Fruit fly (Drosophila melanogaster) whole organism, embryonic: ENCODE data around the gene raw.
A peak's percentile ranks its signal among the peaks of the same experiment; 100 is the strongest.

Source experiments
- Asciz ChIP-seq: fragments of 200-800 bp; sonication (Bioruptor generic); optimal IDR thresholded peaks from 2 replicates; lab custom pipeline; 2017; ENCODE audit warnings: missing biosample characterization, mild to moderate bottlenecking, missing genetic modification characterization, missing genetic modification reagents
- B-H1 ChIP-seq: fragments of 200-800 bp; sonication (Bioruptor generic); IDR thresholded peaks from 3 replicates; pipeline ENCODE4 v1.3.6; 2022; ENCODE audit warnings: missing biosample characterization, missing genetic modification characterization
- CG10147 ChIP-seq: fragments of 200-800 bp; sonication (Bioruptor generic); optimal IDR thresholded peaks from 2 replicates; lab custom pipeline; 2019; ENCODE audit warnings: missing biosample characterization, mild to moderate bottlenecking, missing genetic modification characterization, moderate library complexity
- CG10274 ChIP-seq: fragments of 200-800 bp; sonication (Bioruptor generic); optimal IDR thresholded peaks from 3 replicates; lab custom pipeline; 2017; ENCODE audit warnings: missing biosample characterization, mild to moderate bottlenecking, missing genetic modification characterization
- CG10431 ChIP-seq: fragments of 200-800 bp; sonication (Bioruptor generic); optimal IDR thresholded peaks from 3 replicates; lab custom pipeline; 2018; ENCODE audit warnings: missing biosample characterization, mild to moderate bottlenecking, missing genetic modification characterization
- CG10543 ChIP-seq: fragments of 200-800 bp; sonication (Bioruptor generic); optimal IDR thresholded peaks from 3 replicates; lab custom pipeline; 2017; ENCODE audit warnings: missing biosample characterization, mild to moderate bottlenecking, missing genetic modification characterization, moderate library complexity
- CG10565 ChIP-seq: fragments of 200-800 bp; sonication (Bioruptor generic); optimal IDR thresholded peaks from 3 replicates; lab custom pipeline; 2016; ENCODE audit warnings: missing biosample characterization, mild to moderate bottlenecking, missing genetic modification characterization
- CG10654 ChIP-seq: fragments of 200-800 bp; sonication (Bioruptor generic); optimal IDR thresholded peaks from 2 replicates; lab custom pipeline; 2016; ENCODE audit warnings: missing biosample characterization, missing genetic modification characterization
- CG11093 ChIP-seq: fragments of 200-800 bp; sonication (Bioruptor generic); IDR thresholded peaks from 3 replicates; pipeline ENCODE4 v1.3.6; 2022; ENCODE audit warnings: missing biosample characterization, missing genetic modification characterization
- CG11696 ChIP-seq: fragments of 200-800 bp; sonication (Bioruptor generic); IDR thresholded peaks from 2 replicates; pipeline ENCODE4 v1.3.6; 2022; ENCODE audit warnings: missing biosample characterization, missing genetic modification characterization
- CG12942 ChIP-seq: fragments of 200-800 bp; sonication (Bioruptor generic); optimal IDR thresholded peaks from 3 replicates; lab custom pipeline; 2016; ENCODE audit warnings: missing biosample characterization, missing genetic modification characterization
- CG13424 ChIP-seq: fragments of 200-800 bp; sonication (Bioruptor generic); optimal IDR thresholded peaks from 2 replicates; lab custom pipeline; 2019; ENCODE audit warnings: missing biosample characterization, mild to moderate bottlenecking, missing genetic modification characterization, moderate library complexity
- CG13894 ChIP-seq: fragments of 200-800 bp; sonication (Bioruptor generic); optimal IDR thresholded peaks from 3 replicates; lab custom pipeline; 2018; ENCODE audit warnings: missing biosample characterization, mild to moderate bottlenecking, missing genetic modification characterization, moderate library complexity
- CG18262 ChIP-seq: fragments of 200-800 bp; optimal IDR thresholded peaks from 3 replicates; lab custom pipeline; 2019; ENCODE audit warnings: missing biosample characterization, mild to moderate bottlenecking, missing genetic modification characterization, moderate library complexity
- CG2889 ChIP-seq: fragments of 200-800 bp; sonication (Bioruptor generic); IDR thresholded peaks from 3 replicates; pipeline ENCODE4 v1.3.6; 2022; ENCODE audit warnings: missing biosample characterization, missing genetic modification characterization
- CG30431 ChIP-seq: fragments of 200-800 bp; sonication (Bioruptor generic); optimal IDR thresholded peaks from 2 replicates; lab custom pipeline; 2017; ENCODE audit warnings: missing biosample characterization, missing genetic modification characterization
- CG31224 ChIP-seq: fragments of 200-800 bp; sonication (Bioruptor generic); IDR thresholded peaks from 2 replicates; pipeline ENCODE4 v1.3.6; 2022; ENCODE audit warnings: missing biosample characterization, missing genetic modification characterization
- CG32532 ChIP-seq: fragments of 200-800 bp; sonication (Bioruptor generic); IDR thresholded peaks from 2 replicates; pipeline ENCODE4 v1.3.6; 2022; ENCODE audit warnings: missing biosample characterization, missing genetic modification characterization
- CG7745 ChIP-seq: fragments of 200-800 bp; sonication (Bioruptor generic); optimal IDR thresholded peaks from 2 replicates; lab custom pipeline; 2018; ENCODE audit warnings: missing biosample characterization, mild to moderate bottlenecking, missing genetic modification characterization, moderate library complexity
- CG7786 ChIP-seq: fragments of 200-800 bp; sonication (Bioruptor generic); optimal IDR thresholded peaks from 2 replicates; lab custom pipeline; 2016; ENCODE audit warnings: missing biosample characterization, missing genetic modification characterization
- CG7987 ChIP-seq: fragments of 200-800 bp; sonication (Bioruptor generic); optimal IDR thresholded peaks from 2 replicates; lab custom pipeline; 2018; ENCODE audit warnings: missing biosample characterization, mild to moderate bottlenecking, missing genetic modification characterization, moderate library complexity
- CoRest ChIP-seq: fragments of 200-800 bp; sonication (Bioruptor generic); optimal IDR thresholded peaks from 3 replicates; lab custom pipeline; 2018; ENCODE audit warnings: missing biosample characterization, mild to moderate bottlenecking, missing genetic modification characterization, moderate library complexity
- D19A ChIP-seq: fragments of 200-800 bp; optimal IDR thresholded peaks from 3 replicates; lab custom pipeline; 2019; ENCODE audit warnings: missing biosample characterization, mild to moderate bottlenecking, missing genetic modification characterization, moderate library complexity
- HHEX ChIP-seq: fragments of 200-800 bp; sonication (Bioruptor generic); optimal IDR thresholded peaks from 3 replicates; lab custom pipeline; 2017; ENCODE audit warnings: missing biosample characterization, mild to moderate bottlenecking, missing genetic modification characterization, missing genetic modification reagents
- Lim3 ChIP-seq: fragments of 200-800 bp; sonication (Bioruptor generic); IDR thresholded peaks from 2 replicates; pipeline ENCODE4 v1.3.6; 2022; ENCODE audit warnings: missing biosample characterization, missing genetic modification characterization
- Myb ChIP-seq: fragments of 200-800 bp; sonication (Bioruptor generic); optimal IDR thresholded peaks from 2 replicates; lab custom pipeline; 2016; ENCODE audit warnings: missing biosample characterization, missing genetic modification characterization
- Nf-YA ChIP-seq: fragments of 200-800 bp; sonication (Bioruptor generic); IDR thresholded peaks from 2 replicates; pipeline ENCODE4 v1.3.6; 2022; ENCODE audit warnings: missing biosample characterization, missing genetic modification characterization
- Oaz ChIP-seq: fragments of 200-800 bp; sonication (Bioruptor generic); IDR thresholded peaks from 2 replicates; pipeline ENCODE4 v1.3.6; 2022; ENCODE audit warnings: missing biosample characterization, missing genetic modification characterization
- Sox102F ChIP-seq: fragments of 200-800 bp; sonication (Bioruptor generic); optimal IDR thresholded peaks from 2 replicates; lab custom pipeline; 2018; ENCODE audit warnings: missing biosample characterization, mild to moderate bottlenecking, missing genetic modification characterization, moderate library complexity
- Spps ChIP-seq: fragments of 200-800 bp; sonication (Bioruptor generic); optimal IDR thresholded peaks from 2 replicates; lab custom pipeline; 2018; ENCODE audit warnings: missing biosample characterization, mild to moderate bottlenecking, missing genetic modification characterization
- Sry-δ ChIP-seq: fragments of 200-800 bp; sonication (Bioruptor generic); optimal IDR thresholded peaks from 2 replicates; lab custom pipeline; 2016; ENCODE audit warnings: missing biosample characterization, missing genetic modification characterization
- Usf ChIP-seq: fragments of 200-800 bp; sonication (Bioruptor generic); optimal IDR thresholded peaks from 2 replicates; lab custom pipeline; 2017; ENCODE audit warnings: missing genotype, missing biosample characterization, missing genetic modification characterization
- YL-1 ChIP-seq: fragments of 200-800 bp; sonication (Bioruptor generic); optimal IDR thresholded peaks from 3 replicates; lab custom pipeline; 2017; ENCODE audit warnings: missing biosample characterization, mild to moderate bottlenecking, missing genetic modification characterization
- aop ChIP-seq: fragments of 200-800 bp; sonication (Bioruptor generic); IDR thresholded peaks from 2 replicates; pipeline ENCODE4 v1.3.6; 2022; ENCODE audit warnings: missing biosample characterization, missing genetic modification characterization
- ash1 ChIP-seq: fragments of 200-800 bp; sonication (Bioruptor generic); optimal IDR thresholded peaks from 2 replicates; lab custom pipeline; 2018; ENCODE audit warnings: missing biosample characterization, mild to moderate bottlenecking, missing genetic modification characterization
- chm ChIP-seq: fragments of 200-800 bp; sonication (Bioruptor generic); IDR thresholded peaks from 2 replicates; pipeline ENCODE4 v1.3.6; 2022; ENCODE audit warnings: missing biosample characterization, missing genetic modification characterization
- crp ChIP-seq, 2 experiments: fragments of 200-800 bp; sonication (Bioruptor generic); optimal IDR thresholded peaks; 2 replicates in 1 of 2; 3 replicates in 1 of 2; lab custom pipeline; 2017; ENCODE audit warnings: missing biosample characterization in 2 of 2, missing genetic modification characterization in 2 of 2, mild to moderate bottlenecking in 1 of 2, moderate library complexity in 1 of 2
- dati ChIP-seq: fragments of 200-800 bp; sonication (Bioruptor generic); IDR thresholded peaks from 2 replicates; pipeline ENCODE4 v1.3.6; 2022; ENCODE audit warnings: missing biosample characterization, missing genetic modification characterization
- dpn ChIP-seq, 2 experiments: fragments of 200-800 bp; sonication (Bioruptor generic); optimal IDR thresholded peaks; 3 replicates each; lab custom pipeline; 2016; ENCODE audit warnings: missing biosample characterization in 2 of 2, missing genetic modification characterization in 2 of 2
- emc ChIP-seq: fragments of 200-800 bp; sonication (Bioruptor generic); optimal IDR thresholded peaks from 2 replicates; lab custom pipeline; 2016; ENCODE audit warnings: missing biosample characterization, missing genetic modification characterization
- gt ChIP-seq: fragments of 200-800 bp; sonication (Bioruptor generic); IDR thresholded peaks from 2 replicates; pipeline ENCODE4 v1.3.6; 2022; ENCODE audit warnings: missing biosample characterization, missing genetic modification characterization
- hbn ChIP-seq: fragments of 200-800 bp; sonication (Bioruptor generic); IDR thresholded peaks from 2 replicates; pipeline ENCODE4 v1.3.6; 2022; ENCODE audit warnings: missing biosample characterization, missing genetic modification characterization; ENCODE audit not compliant: partially characterized antibody
- kah ChIP-seq: fragments of 200-800 bp; sonication (Bioruptor generic); optimal IDR thresholded peaks from 2 replicates; lab custom pipeline; 2018; ENCODE audit warnings: missing biosample characterization, mild to moderate bottlenecking, missing genetic modification characterization
- kni ChIP-seq: fragments of 200-800 bp; sonication (Bioruptor generic); optimal IDR thresholded peaks from 3 replicates; lab custom pipeline; 2017; ENCODE audit warnings: mild to moderate bottlenecking, missing biosample characterization, missing genetic modification reagents, missing genetic modification characterization
- nerfin-1 ChIP-seq: fragments of 200-800 bp; sonication (Bioruptor generic); optimal IDR thresholded peaks from 3 replicates; lab custom pipeline; 2019; ENCODE audit warnings: missing biosample characterization, mild to moderate bottlenecking, missing genetic modification characterization, moderate library complexity
- pan ChIP-seq, 4 experiments: fragments of >200 bp in 3 of 4; fragments of 200-800 bp in 1 of 4; sonication (Bioruptor generic) in 1 of 4; optimal IDR thresholded peaks in 3 of 4; IDR thresholded peaks in 1 of 4; 2 replicates each; pipeline versions ENCODE4 v1.3.6 to Lab custom; 2017 to 2022; ENCODE audit warnings: missing biosample characterization in 2 of 4, missing genetic modification characterization in 2 of 4, mixed read lengths in 1 of 4
- pzg ChIP-seq: fragments of 200-800 bp; sonication (Bioruptor generic); optimal IDR thresholded peaks from 3 replicates; lab custom pipeline; 2018; ENCODE audit warnings: missing biosample characterization, mild to moderate bottlenecking, missing genetic modification characterization, moderate library complexity
- sob ChIP-seq: fragments of 200-800 bp; sonication (Bioruptor generic); IDR thresholded peaks from 2 replicates; pipeline ENCODE4 v1.3.6; 2022; ENCODE audit warnings: missing biosample characterization, missing genetic modification characterization
- stc ChIP-seq: fragments of 200-800 bp; sonication (Bioruptor generic); IDR thresholded peaks from 2 replicates; pipeline ENCODE4 v1.3.6; 2022; ENCODE audit warnings: missing biosample characterization, missing genetic modification characterization
- z ChIP-seq: fragments of 200-800 bp; sonication (Bioruptor generic); IDR thresholded peaks from 3 replicates; pipeline ENCODE4 v1.3.6; 2022; ENCODE audit warnings: missing biosample characterization, missing genetic modification characterization
- zen ChIP-seq: fragments of 200-800 bp; sonication (Bioruptor generic); optimal IDR thresholded peaks from 3 replicates; lab custom pipeline; 2018; ENCODE audit warnings: missing biosample characterization, mild to moderate bottlenecking, missing genetic modification characterization, moderate library complexity

The raw gene

dm6 chr2L:8719757-8720156 is 20.7 kb downstream of the raw start (continued):
- no peak for TF ChIP-seq CG7786 (GFP tag; lab: Kevin White, UChicago)
- no peak for TF ChIP-seq Nf-YA (GFP tag; lab: Robert Waterston, UW)
- no peak for TF ChIP-seq ash1 (GFP tag; lab: Kevin White, UChicago)
- TF ChIP-seq Sry-δ (GFP tag; lab: Kevin White, UChicago), result no peak
- no peak for TF ChIP-seq CG32532 (GFP tag; lab: Robert Waterston, UW)
- no peak for TF ChIP-seq CG31224
- no peak for TF ChIP-seq stc
- no peak for TF ChIP-seq CG12942 (GFP tag; lab: Kevin White, UChicago)
- no peak for TF ChIP-seq CG10565 (GFP tag; lab: Kevin White, UChicago)
- peak; percentile 11 for TF ChIP-seq CG13894 (tag; lab: Kevin White, UChicago)
- TF ChIP-seq Oaz (GFP tag; lab: Robert Waterston, UW), result no peak
- no peak for TF ChIP-seq HHEX (GFP tag; lab: Kevin White, UChicago)
- no peak for TF ChIP-seq CG10147 (GFP tag; lab: Kevin White, UChicago)
- no peak for TF ChIP-seq CG11093 (GFP tag; lab: Robert Waterston, UW)
- TF ChIP-seq CG2889, result no peak
- TF ChIP-seq CoRest, result no peak
- TF ChIP-seq crp (GFP tag; optimal IDR thresholded peaks at IDR 0.05; lab: Kevin White, UChicago), result no peak
- no peak for TF ChIP-seq CG10431 (GFP tag; lab: Kevin White, UChicago)
- no peak for TF ChIP-seq Asciz
- no peak for TF ChIP-seq zen (tag; lab: Kevin White, UChicago)
- peak; percentile 12 for TF ChIP-seq CG10274
- TF ChIP-seq emc (GFP tag; lab: Kevin White, UChicago), result no peak
- no peak for TF ChIP-seq chm (GFP tag; lab: Robert Waterston, UW)
- TF ChIP-seq dpn (GFP tag; optimal IDR thresholded peaks at IDR 0.05; lab: Kevin White, UChicago), result no peak
- no peak for TF ChIP-seq pzg
- TF ChIP-seq CG13424, result no peak
- TF ChIP-seq pan (optimal IDR thresholded peaks at IDR 0.05; lab: Kevin White, UChicago), result no peak
- no peak for TF ChIP-seq pan (GFP tag; optimal IDR thresholded peaks at IDR 0.05 in 1 of 2, IDR thresholded peaks at IDR 0.05 in 1 of 2)
- no peak for TF ChIP-seq aop (GFP tag; lab: Robert Waterston, UW)
- TF ChIP-seq D19A, result no peak
- no peak for TF ChIP-seq CG30431 (GFP tag; lab: Kevin White, UChicago)
- no peak for TF ChIP-seq dati (GFP tag; lab: Robert Waterston, UW)
- no peak for TF ChIP-seq CG10654 (GFP tag; lab: Kevin White, UChicago)
- TF ChIP-seq CG18262 (tag; lab: Kevin White, UChicago), result no peak
- TF ChIP-seq nerfin-1, result no peak
- TF ChIP-seq CG11696 (GFP tag; lab: Robert Waterston, UW), result no peak
- TF ChIP-seq YL-1, result no peak
- TF ChIP-seq kah (GFP tag; lab: Kevin White, UChicago), result no peak
- no peak for TF ChIP-seq gt
- TF ChIP-seq kni (GFP tag; lab: Kevin White, UChicago), result no peak
- peak; percentile 34 for TF ChIP-seq CG7987 (GFP tag; lab: Kevin White, UChicago)
- no peak for TF ChIP-seq z (GFP tag; lab: Robert Waterston, UW)
- peak; percentile 38; the same call in 1 of the 2 replicates for TF ChIP-seq sob (GFP tag; lab: Robert Waterston, UW)
- no peak for TF ChIP-seq CG7745 (tag; lab: Kevin White, UChicago)
- no peak for TF ChIP-seq Spps (tag; lab: Kevin White, UChicago)
- TF ChIP-seq Sox102F (GFP tag; lab: Kevin White, UChicago), result no peak
- no peak for TF ChIP-seq Usf (GFP tag; lab: Kevin White, UChicago)
- no peak for TF ChIP-seq hbn (GFP tag; lab: Robert Waterston, UW)
- TF ChIP-seq CG10543 (GFP tag; lab: Kevin White, UChicago), result peak; percentile 58
- no peak for TF ChIP-seq Lim3 (GFP tag; lab: Robert Waterston, UW)
- TF ChIP-seq Myb (GFP tag; lab: Kevin White, UChicago), result no peak
- no peak for TF ChIP-seq B-H1 (GFP tag; lab: Robert Waterston, UW)
